Fruit fly (Drosophila melanogaster) whole organism, embryonic: ENCODE measurements around the gene CG17549.

Experiments used
- CG10147 ChIP-seq: fragments of 200-800 bp; sonication (Bioruptor generic); optimal IDR thresholded peaks from 2 replicates; lab custom pipeline; 2019; ENCODE audit warnings: missing biosample characterization, mild to moderate bottlenecking, missing genetic modification characterization, moderate library complexity
- CG10431 ChIP-seq: fragments of 200-800 bp; sonication (Bioruptor generic); optimal IDR thresholded peaks from 3 replicates; lab custom pipeline; 2018; ENCODE audit warnings: missing biosample characterization, mild to moderate bottlenecking, missing genetic modification characterization
- CG10959 ChIP-seq: fragments of 200-800 bp; sonication (Bioruptor generic); IDR thresholded peaks from 2 replicates; pipeline ENCODE4 v1.3.6; 2022; ENCODE audit warnings: missing biosample characterization, missing genetic modification characterization
- CG10979 ChIP-seq: fragments of 200-800 bp; sonication (Bioruptor generic); optimal IDR thresholded peaks from 2 replicates; lab custom pipeline; 2018; ENCODE audit warnings: missing biosample characterization, mild to moderate bottlenecking, missing genetic modification characterization, moderate library complexity
- CG11695 ChIP-seq: fragments of 200-800 bp; sonication (Bioruptor generic); IDR thresholded peaks from 3 replicates; pipeline ENCODE4 v1.3.6; 2022; ENCODE audit warnings: missing biosample characterization, missing genetic modification characterization
- CG11696 ChIP-seq: fragments of 200-800 bp; sonication (Bioruptor generic); IDR thresholded peaks from 2 replicates; pipeline ENCODE4 v1.3.6; 2022; ENCODE audit warnings: missing biosample characterization, missing genetic modification characterization
- CG12942 ChIP-seq: fragments of 200-800 bp; sonication (Bioruptor generic); optimal IDR thresholded peaks from 3 replicates; lab custom pipeline; 2016; ENCODE audit warnings: missing biosample characterization, missing genetic modification characterization
- CG14441 ChIP-seq: fragments of 200-800 bp; sonication (Bioruptor generic); IDR thresholded peaks from 2 replicates; pipeline ENCODE4 v1.3.6; 2022; ENCODE audit warnings: missing biosample characterization, missing genetic modification characterization
- CG15601 ChIP-seq: fragments of 200-800 bp; sonication (Bioruptor generic); optimal IDR thresholded peaks from 3 replicates; lab custom pipeline; 2019; ENCODE audit warnings: missing biosample characterization, mild to moderate bottlenecking, missing genetic modification characterization, moderate library complexity
- CG18599 ChIP-seq: fragments of 200-800 bp; sonication (Bioruptor generic); optimal IDR thresholded peaks from 3 replicates; lab custom pipeline; 2017; ENCODE audit warnings: missing biosample characterization, missing genetic modification characterization, mild to moderate bottlenecking, moderate library complexity, missing genetic modification reagents
- CG2199 ChIP-seq: fragments of 200-800 bp; sonication (Bioruptor generic); IDR thresholded peaks from 3 replicates; pipeline ENCODE4 v1.3.6; 2022; ENCODE audit warnings: missing biosample characterization, missing genetic modification characterization
- CG32532 ChIP-seq: fragments of 200-800 bp; sonication (Bioruptor generic); IDR thresholded peaks from 2 replicates; pipeline ENCODE4 v1.3.6; 2022; ENCODE audit warnings: missing biosample characterization, missing genetic modification characterization
- CG32767 ChIP-seq: fragments of 200-800 bp; sonication (Bioruptor generic); IDR thresholded peaks from 2 replicates; pipeline ENCODE4 v1.3.6; 2022; ENCODE audit warnings: missing biosample characterization, missing genetic modification characterization
- CG33213 ChIP-seq: fragments of 200-800 bp; sonication (Bioruptor generic); optimal IDR thresholded peaks from 3 replicates; lab custom pipeline; 2016; ENCODE audit warnings: missing biosample characterization, missing genetic modification characterization
- CG4617 ChIP-seq: fragments of 200-800 bp; sonication (Bioruptor generic); optimal IDR thresholded peaks from 3 replicates; lab custom pipeline; 2016; ENCODE audit warnings: missing biosample characterization, missing genetic modification characterization, borderline replicate concordance
- CG6683 ChIP-seq: fragments of 200-800 bp; sonication (Bioruptor generic); optimal IDR thresholded peaks from 2 replicates; lab custom pipeline; 2017; ENCODE audit warnings: missing biosample characterization, mild to moderate bottlenecking, missing genetic modification characterization, missing genetic modification reagents
- CG7271 ChIP-seq: fragments of 200-800 bp; sonication (Bioruptor generic); optimal IDR thresholded peaks from 2 replicates; lab custom pipeline; 2018; ENCODE audit warnings: missing biosample characterization, mild to moderate bottlenecking, missing genetic modification characterization, moderate library complexity
- CG7357 ChIP-seq: fragments of 200-800 bp; sonication (Bioruptor generic); IDR thresholded peaks from 3 replicates; pipeline ENCODE4 v1.3.6; 2022; ENCODE audit warnings: missing biosample characterization, missing genetic modification characterization
- CG7987 ChIP-seq: fragments of 200-800 bp; sonication (Bioruptor generic); optimal IDR thresholded peaks from 2 replicates; lab custom pipeline; 2018; ENCODE audit warnings: missing biosample characterization, mild to moderate bottlenecking, missing genetic modification characterization, moderate library complexity
- CG8765 ChIP-seq: fragments of 200-800 bp; sonication (Bioruptor generic); IDR thresholded peaks from 2 replicates; pipeline ENCODE4 v1.3.6; 2022; ENCODE audit warnings: missing biosample characterization, missing genetic modification characterization
- CoRest ChIP-seq: fragments of 200-800 bp; sonication (Bioruptor generic); optimal IDR thresholded peaks from 3 replicates; lab custom pipeline; 2018; ENCODE audit warnings: missing biosample characterization, mild to moderate bottlenecking, missing genetic modification characterization, moderate library complexity
- Dip2 ChIP-seq: fragments of 200-800 bp; sonication (Bioruptor generic); IDR thresholded peaks from 2 replicates; pipeline ENCODE4 v1.3.6; 2022; ENCODE audit warnings: missing biosample characterization, missing genetic modification characterization
- Doc3 ChIP-seq: fragments of 200-800 bp; sonication (Bioruptor generic); IDR thresholded peaks from 3 replicates; pipeline ENCODE4 v1.3.6; 2022; ENCODE audit warnings: missing biosample characterization, missing genetic modification characterization; ENCODE audit not compliant: partially characterized antibody
- Dref ChIP-seq: fragments of 200-800 bp; sonication (Bioruptor generic); IDR thresholded peaks from 2 replicates; pipeline ENCODE4 v1.3.6; 2022; ENCODE audit warnings: missing biosample characterization, missing genetic modification characterization
- ERR ChIP-seq: fragments of 200-800 bp; sonication (Bioruptor generic); optimal IDR thresholded peaks from 2 replicates; lab custom pipeline; 2016; ENCODE audit warnings: missing biosample characterization, missing genetic modification characterization
- Mrtf ChIP-seq: fragments of 200-800 bp; sonication (Bioruptor generic); IDR thresholded peaks from 3 replicates; pipeline ENCODE4 v1.3.6; 2022; ENCODE audit warnings: missing biosample characterization, missing genetic modification characterization
- Opbp ChIP-seq: fragments of 200-800 bp; sonication (Bioruptor generic); IDR thresholded peaks from 3 replicates; pipeline ENCODE4 v1.3.6; 2022; ENCODE audit warnings: missing biosample characterization, missing genetic modification characterization; ENCODE audit not compliant: partially characterized antibody
- Spps ChIP-seq: fragments of 200-800 bp; sonication (Bioruptor generic); optimal IDR thresholded peaks from 2 replicates; lab custom pipeline; 2018; ENCODE audit warnings: missing biosample characterization, mild to moderate bottlenecking, missing genetic modification characterization
- ap ChIP-seq: fragments of 200-800 bp; sonication (Bioruptor generic); IDR thresholded peaks from 2 replicates; pipeline ENCODE4 v1.3.6; 2022; ENCODE audit warnings: missing biosample characterization, missing genetic modification characterization
- ase ChIP-seq: fragments of 200-800 bp; sonication (Bioruptor generic); IDR thresholded peaks from 3 replicates; pipeline ENCODE4 v1.3.6; 2022; ENCODE audit warnings: missing biosample characterization, missing genetic modification characterization
- btn ChIP-seq: fragments of 200-800 bp; sonication (Bioruptor generic); optimal IDR thresholded peaks from 2 replicates; lab custom pipeline; 2016; ENCODE audit warnings: missing biosample characterization, missing genetic modification characterization
- cg ChIP-seq: fragments of 200-800 bp; sonication (Bioruptor generic); optimal IDR thresholded peaks from 3 replicates; lab custom pipeline; 2019; ENCODE audit warnings: missing biosample characterization, mild to moderate bottlenecking, missing genetic modification characterization, moderate library complexity
- cwo ChIP-seq: fragments of 200-800 bp; sonication (Bioruptor generic); optimal IDR thresholded peaks from 3 replicates; lab custom pipeline; 2017; ENCODE audit warnings: missing biosample characterization, missing genetic modification characterization, mild to moderate bottlenecking, moderate library complexity, missing genetic modification reagents
- dan ChIP-seq: fragments of 200-800 bp; sonication (Bioruptor generic); IDR thresholded peaks from 2 replicates; pipeline ENCODE4 v1.3.6; 2022; ENCODE audit warnings: missing biosample characterization, missing genetic modification characterization
- danr ChIP-seq: fragments of 200-800 bp; sonication (Bioruptor generic); IDR thresholded peaks from 2 replicates; pipeline ENCODE4 v1.3.6; 2022; ENCODE audit warnings: missing biosample characterization, missing genetic modification characterization
- dimm ChIP-seq: fragments of 200-800 bp; sonication (Bioruptor generic); IDR thresholded peaks from 2 replicates; pipeline ENCODE4 v1.3.6; 2022; ENCODE audit warnings: missing biosample characterization, missing genetic modification characterization
- dmrt11E ChIP-seq: fragments of 200-800 bp; sonication (Bioruptor generic); optimal IDR thresholded peaks from 3 replicates; lab custom pipeline; 2018; ENCODE audit warnings: missing biosample characterization, mild to moderate bottlenecking, missing genetic modification characterization, moderate library complexity
- grn ChIP-seq: fragments of 200-800 bp; sonication (Bioruptor generic); optimal IDR thresholded peaks from 3 replicates; lab custom pipeline; 2017; ENCODE audit warnings: missing biosample characterization, missing genetic modification characterization
- hbn ChIP-seq: fragments of 200-800 bp; sonication (Bioruptor generic); IDR thresholded peaks from 2 replicates; pipeline ENCODE4 v1.3.6; 2022; ENCODE audit warnings: missing biosample characterization, missing genetic modification characterization; ENCODE audit not compliant: partially characterized antibody
- ken ChIP-seq: fragments of 200-800 bp; sonication (Bioruptor generic); IDR thresholded peaks from 3 replicates; pipeline ENCODE4 v1.3.6; 2022; ENCODE audit warnings: missing biosample characterization, missing genetic modification characterization
- klu ChIP-seq: fragments of 200-800 bp; sonication (Bioruptor generic); IDR thresholded peaks from 2 replicates; pipeline ENCODE4 v1.3.6; 2022; ENCODE audit warnings: missing biosample characterization, missing genetic modification characterization
- knrl ChIP-seq: fragments of 200-800 bp; sonication (Bioruptor generic); IDR thresholded peaks from 3 replicates; pipeline ENCODE4 v1.3.6; 2022; ENCODE audit warnings: missing biosample characterization, missing genetic modification characterization; ENCODE audit not compliant: partially characterized antibody
- lbe ChIP-seq: fragments of 200-800 bp; sonication (Bioruptor generic); optimal IDR thresholded peaks from 2 replicates; lab custom pipeline; 2016; ENCODE audit warnings: missing biosample characterization, mild to moderate bottlenecking, missing genetic modification characterization
- lmd ChIP-seq: fragments of 200-800 bp; sonication (Bioruptor generic); IDR thresholded peaks from 2 replicates; pipeline ENCODE4 v1.3.6; 2022; ENCODE audit warnings: missing biosample characterization, missing genetic modification characterization
- pfk ChIP-seq: fragments of 200-800 bp; sonication (Bioruptor generic); optimal IDR thresholded peaks from 2 replicates; lab custom pipeline; 2018; ENCODE audit warnings: missing biosample characterization, mild to moderate bottlenecking, missing genetic modification characterization, moderate library complexity
- pho ChIP-seq: fragments of 200-800 bp; sonication (Bioruptor generic); optimal IDR thresholded peaks from 2 replicates; lab custom pipeline; 2016; ENCODE audit warnings: missing biosample characterization, missing genetic modification characterization
- pzg ChIP-seq: fragments of 200-800 bp; sonication (Bioruptor generic); optimal IDR thresholded peaks from 3 replicates; lab custom pipeline; 2018; ENCODE audit warnings: missing biosample characterization, mild to moderate bottlenecking, missing genetic modification characterization, moderate library complexity
- repo ChIP-seq: fragments of 200-800 bp; sonication (Bioruptor generic); optimal IDR thresholded peaks from 2 replicates; lab custom pipeline; 2016; ENCODE audit warnings: missing biosample characterization, missing genetic modification characterization
- sr ChIP-seq: fragments of 200-800 bp; sonication (Bioruptor generic); IDR thresholded peaks from 3 replicates; pipeline ENCODE4 v1.3.6; 2022; ENCODE audit warnings: missing biosample characterization, missing genetic modification characterization
- trem ChIP-seq: fragments of 200-800 bp; optimal IDR thresholded peaks from 3 replicates; lab custom pipeline; 2019; ENCODE audit warnings: missing biosample characterization, mild to moderate bottlenecking, missing genetic modification characterization, moderate library complexity
- unc-4 ChIP-seq: fragments of 200-800 bp; sonication (Bioruptor generic); IDR thresholded peaks from 2 replicates; pipeline ENCODE4 v1.3.6; 2022; ENCODE audit warnings: missing biosample characterization, missing genetic modification characterization; ENCODE audit not compliant: partially characterized antibody
- unpg ChIP-seq: fragments of 200-800 bp; sonication (Bioruptor generic); optimal IDR thresholded peaks from 3 replicates; lab custom pipeline; 2018; ENCODE audit warnings: missing biosample characterization, mild to moderate bottlenecking, missing genetic modification characterization, moderate library complexity

Gene CG17549

dm6 chr2L:19426330-19426781 lies 36.5 kb upstream of the CG17549 start, which contains the start of gene Pax (continued):
- TF ChIP-seq klu (GFP tag; lab: Robert Waterston, UW) (no peak), btn (GFP tag; lab: Kevin White, UChicago) (no peak), unpg (GFP tag; lab: Kevin White, UChicago) (no peak), sr (no peak), Mrtf (GFP tag; lab: Robert Waterston, UW) (no peak), CG11695 (no peak), hbn (GFP tag; lab: Robert Waterston, UW) (peak; percentile 98), CG8765 (no peak), CG32767 (GFP tag; lab: Robert Waterston, UW) (no peak), CG32532 (GFP tag; lab: Robert Waterston, UW) (no peak), Opbp (GFP tag; lab: Robert Waterston, UW) (peak; percentile 92), pfk (no peak), Dip2 (GFP tag; lab: Robert Waterston, UW) (no peak), grn (GFP tag; lab: Kevin White, UChicago) (no peak), CG6683 (GFP tag; lab: Kevin White, UChicago) (no peak), CG10431 (no peak), CG11696 (GFP tag; lab: Robert Waterston, UW) (no peak), cwo (GFP tag; lab: Kevin White, UChicago) (no peak), CG12942 (GFP tag; lab: Kevin White, UChicago) (no peak), trem (no peak), Dref (GFP tag; lab: Robert Waterston, UW) (peak; percentile 92), knrl (GFP tag; lab: Robert Waterston, UW) (peak; percentile 90), Doc3 (GFP tag; lab: Robert Waterston, UW) (peak; percentile 95), CG4617 (GFP tag; lab: Kevin White, UChicago) (no peak), CG7271 (tag; lab: Kevin White, UChicago) (no peak), repo (GFP tag; lab: Kevin White, UChicago) (no peak), pho (GFP tag; lab: Kevin White, UChicago) (no peak), unc-4 (GFP tag; lab: Robert Waterston, UW) (peak; percentile 96), cg (GFP tag; lab: Kevin White, UChicago) (peak; percentile 93), CG10979 (tag; lab: Kevin White, UChicago) (no peak), CG10147 (GFP tag; lab: Kevin White, UChicago) (no peak), danr (GFP tag; lab: Robert Waterston, UW) (no peak), CG10959 (GFP tag; lab: Robert Waterston, UW) (no peak), CG7357 (GFP tag; lab: Robert Waterston, UW) (no peak), dmrt11E (tag; lab: Kevin White, UChicago) (no peak), lmd (GFP tag; lab: Robert Waterston, UW) (no peak), lbe (GFP tag; lab: Kevin White, UChicago) (no peak), CG2199 (GFP tag; lab: Robert Waterston, UW) (0 out of 3 replicates have a peak, but pooled peaks have one; percentile 32), pzg (GFP tag; lab: Kevin White, UChicago) (peak; percentile 95), Spps (tag; lab: Kevin White, UChicago) (no peak), ken (GFP tag; lab: Robert Waterston, UW) (no peak), ERR (GFP tag; lab: Kevin White, UChicago) (no peak), dimm (no peak), ap (no peak), CG15601 (tag; lab: Kevin White, UChicago) (peak; percentile 29), CG7987 (no peak), CoRest (no peak), CG14441 (GFP tag; lab: Robert Waterston, UW) (no peak), CG18599 (GFP tag; lab: Kevin White, UChicago) (no peak), CG33213 (GFP tag; lab: Kevin White, UChicago) (no peak), ase (GFP tag; lab: Robert Waterston, UW) (no peak), dan (GFP tag; lab: Robert Waterston, UW) (no peak)
